Worm (Caenorhabditis elegans) whole organism, mixed stage, embryonic: ENCODE measurements around the gene fbxa-96.

ENCODE experiments used
- M03D4.4 ChIP-seq: sonication (generic microtip); optimal IDR thresholded peaks from 2 replicates; lab custom pipeline; 2017; ENCODE audit warnings: mild to moderate bottlenecking, missing genetic modification characterization, missing compliant biosample characterization
- bed-3 ChIP-seq: fragments of 200-800 bp; sonication (Bioruptor generic); optimal IDR thresholded peaks from 3 replicates; lab custom pipeline; 2018; ENCODE audit warnings: mild to moderate bottlenecking, missing genetic modification characterization, moderate library complexity, missing compliant biosample characterization
- blmp-1 ChIP-seq: fragments of 150-350 bp; optimal IDR thresholded peaks from 2 replicates; lab custom pipeline; 2014; ENCODE audit warnings: missing biosample characterization, missing genetic modification characterization
- ceh-43 ChIP-seq: fragments of 200-800 bp; sonication (Bioruptor generic); optimal IDR thresholded peaks from 2 replicates; lab custom pipeline; 2018; ENCODE audit warnings: mild to moderate bottlenecking, missing genetic modification characterization, moderate library complexity, missing compliant biosample characterization
- ceh-83 ChIP-seq: fragments of 200-800 bp; sonication (Bioruptor generic); optimal IDR thresholded peaks from 2 replicates; lab custom pipeline; 2018; ENCODE audit warnings: mild to moderate bottlenecking, missing genetic modification characterization, missing compliant biosample characterization
- ces-1 ChIP-seq: fragments of 150-350 bp; optimal IDR thresholded peaks from 2 replicates; lab custom pipeline; 2014; ENCODE audit warnings: missing biosample characterization, missing genetic modification reagents, missing genetic modification characterization
- cnd-1 ChIP-seq: fragments of 200-800 bp; sonication (Bioruptor generic); optimal IDR thresholded peaks from 2 replicates; lab custom pipeline; 2018; ENCODE audit warnings: mild to moderate bottlenecking, missing genetic modification characterization, missing compliant biosample characterization
- drap-1 ChIP-seq: fragments of 200-800 bp; sonication (Bioruptor generic); optimal IDR thresholded peaks from 3 replicates; lab custom pipeline; 2018; ENCODE audit warnings: mild to moderate bottlenecking, missing genetic modification characterization, missing compliant biosample characterization
- elt-1 ChIP-seq: sonication (generic microtip); optimal IDR thresholded peaks from 2 replicates; lab custom pipeline; 2017; ENCODE audit warnings: missing genetic modification characterization, mild to moderate bottlenecking, missing compliant biosample characterization, antibody characterized with exemption, moderate library complexity, borderline replicate concordance; ENCODE audit not compliant: insufficient read depth
- elt-3 ChIP-seq: fragments of 150-350 bp; optimal IDR thresholded peaks from 2 replicates; lab custom pipeline; 2014; ENCODE audit warnings: missing biosample characterization, missing genetic modification characterization
- flh-1 ChIP-seq: fragments of 200-800 bp; sonication (Bioruptor generic); optimal IDR thresholded peaks from 2 replicates; lab custom pipeline; 2018; ENCODE audit warnings: mild to moderate bottlenecking, missing genetic modification characterization, moderate library complexity, missing compliant biosample characterization
- ham-2 ChIP-seq: fragments of 200-800 bp; sonication (Bioruptor generic); optimal IDR thresholded peaks from 2 replicates; lab custom pipeline; 2018; ENCODE audit warnings: mild to moderate bottlenecking, missing genetic modification characterization, missing compliant biosample characterization
- hlh-1 ChIP-seq: fragments of 150-350 bp; optimal IDR thresholded peaks from 2 replicates; lab custom pipeline; 2014; ENCODE audit warnings: missing biosample characterization, missing genetic modification reagents, missing genetic modification characterization
- lin-13 ChIP-seq: fragments of 150-350 bp; optimal IDR thresholded peaks from 2 replicates; lab custom pipeline; 2014; ENCODE audit warnings: missing biosample characterization, missing genetic modification characterization
- lin-32 ChIP-seq: fragments of 200-800 bp; sonication (Bioruptor generic); optimal IDR thresholded peaks from 2 replicates; lab custom pipeline; 2018; ENCODE audit warnings: mild to moderate bottlenecking, missing genetic modification characterization, missing compliant biosample characterization
- lsy-2 ChIP-seq: fragments of 150-350 bp; optimal IDR thresholded peaks from 2 replicates; lab custom pipeline; 2014; ENCODE audit warnings: missing biosample characterization, missing genetic modification characterization
- mab-5 ChIP-seq: fragments of 150-350 bp; optimal IDR thresholded peaks from 2 replicates; lab custom pipeline; 2014; ENCODE audit warnings: missing biosample characterization, missing genetic modification characterization
- mep-1 ChIP-seq: fragments of 150-350 bp; optimal IDR thresholded peaks from 2 replicates; lab custom pipeline; 2017; ENCODE audit warnings: missing biosample characterization, missing genetic modification reagents, missing genetic modification characterization, inconsistent platforms
- mls-2 ChIP-seq: sonication (generic microtip); optimal IDR thresholded peaks from 2 replicates; lab custom pipeline; 2016; ENCODE audit warnings: mild to moderate bottlenecking, missing genetic modification characterization, moderate library complexity, missing compliant biosample characterization
- nhr-12 ChIP-seq: fragments of 150-350 bp; optimal IDR thresholded peaks from 2 replicates; lab custom pipeline; 2014; ENCODE audit warnings: missing biosample characterization, missing genetic modification characterization
- nhr-2 ChIP-seq: fragments of 150-350 bp; optimal IDR thresholded peaks from 2 replicates; lab custom pipeline; 2014; ENCODE audit warnings: missing biosample characterization, missing genetic modification characterization
- nhr-237 ChIP-seq: fragments of 150-350 bp; optimal IDR thresholded peaks from 2 replicates; lab custom pipeline; 2014; ENCODE audit warnings: missing biosample characterization, missing genetic modification characterization
- nhr-28 ChIP-seq: fragments of 150-350 bp; optimal IDR thresholded peaks from 2 replicates; lab custom pipeline; 2014; ENCODE audit warnings: missing biosample characterization, missing genetic modification characterization
- nhr-76 ChIP-seq: sonication (generic microtip); optimal IDR thresholded peaks from 2 replicates; lab custom pipeline; 2017; ENCODE audit warnings: missing biosample characterization, missing genetic modification characterization
- pha-4 ChIP-seq: fragments of 150-350 bp; optimal IDR thresholded peaks from 2 replicates; lab custom pipeline; 2018; ENCODE audit warnings: missing biosample characterization, missing genetic modification reagents, missing genetic modification characterization
- sem-2 ChIP-seq: fragments of 200-800 bp; sonication (Bioruptor generic); optimal IDR thresholded peaks from 2 replicates; lab custom pipeline; 2018; ENCODE audit warnings: mild to moderate bottlenecking, missing genetic modification characterization, missing compliant biosample characterization
- snpc-4 ChIP-seq: fragments of 150-350 bp; optimal IDR thresholded peaks from 2 replicates; lab custom pipeline; 2014; ENCODE audit warnings: missing biosample characterization, missing genetic modification characterization
- sptf-1 ChIP-seq: sonication (generic microtip); optimal IDR thresholded peaks from 2 replicates; lab custom pipeline; 2017; ENCODE audit warnings: mild to moderate bottlenecking, missing genetic modification characterization, moderate library complexity, missing compliant biosample characterization
- tbx-8 ChIP-seq: fragments of 200-800 bp; sonication (Bioruptor generic); optimal IDR thresholded peaks from 2 replicates; lab custom pipeline; 2018; ENCODE audit warnings: mild to moderate bottlenecking, missing genetic modification characterization, moderate library complexity, missing compliant biosample characterization
- unc-120 ChIP-seq: sonication (generic microtip); optimal IDR thresholded peaks from 2 replicates; lab custom pipeline; 2017; ENCODE audit warnings: missing genetic modification characterization, missing compliant biosample characterization; ENCODE audit not compliant: poor library complexity, severe bottlenecking
- unc-39 ChIP-seq: fragments of 150-350 bp; optimal IDR thresholded peaks from 2 replicates; lab custom pipeline; 2014; ENCODE audit warnings: missing biosample characterization, missing genetic modification characterization
- unc-62 ChIP-seq: fragments of 150-350 bp; optimal IDR thresholded peaks from 2 replicates; lab custom pipeline; 2014; ENCODE audit warnings: missing biosample characterization, missing genetic modification reagents, missing genetic modification characterization
- zip-8 ChIP-seq: fragments of 150-350 bp; optimal IDR thresholded peaks from 2 replicates; lab custom pipeline; 2014; ENCODE audit warnings: missing biosample characterization, missing genetic modification characterization
- ztf-11 ChIP-seq: fragments of 150-350 bp; optimal IDR thresholded peaks from 2 replicates; lab custom pipeline; 2014; ENCODE audit warnings: missing biosample characterization, missing genetic modification characterization

fbxa-96 gene

DNA sequence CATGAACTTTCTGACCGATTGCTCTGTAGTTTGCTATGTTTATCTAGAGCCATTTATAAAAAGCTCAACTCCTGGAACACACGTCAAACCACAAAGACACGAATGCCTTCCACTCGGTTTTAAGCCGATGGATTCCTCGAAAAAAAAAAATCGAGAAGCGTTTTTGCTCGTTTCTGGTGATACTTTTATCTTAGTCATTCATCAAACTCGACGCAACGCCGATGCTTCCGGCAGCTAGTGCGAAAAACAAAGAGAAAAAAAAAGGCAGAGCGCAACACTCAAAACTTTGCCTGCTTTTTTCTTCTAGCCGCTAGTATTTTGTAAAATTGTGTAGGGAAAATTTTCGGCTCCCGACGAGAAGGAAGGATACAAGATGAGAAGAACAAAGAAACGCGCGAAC lies 32.6 kb downstream of the fbxa-96 start:
- TF ChIP-seq mls-2 (tag; lab: Kevin White, UChicago) (no peak), lin-32 (GFP tag; lab: Kevin White, UChicago) (no peak), drap-1 (GFP tag; lab: Kevin White, UChicago) (no peak), pha-4 (tag; lab: Kevin White, UChicago) (no peak), hlh-1 (tag; lab: Kevin White, UChicago) (no peak), ceh-43 (GFP tag; lab: Kevin White, UChicago) (no peak), snpc-4 (tag; lab: Kevin White, UChicago) (no peak), nhr-28 (no peak), nhr-76 (tag; lab: Kevin White, UChicago) (no peak), tbx-8 (no peak), elt-1 (tag; lab: Kevin White, UChicago) (no peak), mep-1 (tag; lab: Kevin White, UChicago) (no peak), ham-2 (no peak), ces-1 (GFP tag; lab: Kevin White, UChicago) (no peak)

DNA sequence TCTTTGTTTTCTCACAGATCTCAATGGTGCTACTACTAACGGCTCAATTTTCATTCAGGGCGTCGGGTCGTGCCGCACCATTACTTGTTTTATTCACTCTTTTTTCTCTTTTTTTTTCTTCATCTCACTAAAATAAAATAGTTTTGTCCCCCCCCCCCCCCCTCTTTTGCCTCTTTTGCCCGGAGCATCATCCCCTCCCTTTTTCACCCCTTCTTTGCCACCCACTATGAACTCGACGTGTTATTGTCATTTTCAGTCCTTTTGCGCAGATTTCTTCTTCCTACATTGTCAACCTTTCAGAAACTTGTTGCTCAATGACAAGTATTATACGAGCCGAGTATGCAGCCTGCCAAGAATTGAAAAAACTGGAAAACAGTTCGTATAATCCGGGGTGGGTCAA lies 34.2 kb downstream of the fbxa-96 start, which contains the start of gene seb-3:
Gene seb-3 (plus strand): TSS at position 301 of the 400 bp plus-strand sequence.
- TF ChIP-seq blmp-1 (tag; lab: Kevin White, UChicago): no peak
- TF ChIP-seq ztf-11: no peak
- TF ChIP-seq zip-8 (tag; lab: Kevin White, UChicago): no peak
- no peak for TF ChIP-seq nhr-28
- no peak for TF ChIP-seq lin-32 (GFP tag; lab: Kevin White, UChicago)
- TF ChIP-seq tbx-8: no peak
- TF ChIP-seq nhr-12 (tag; lab: Kevin White, UChicago): no peak
- no peak for TF ChIP-seq M03D4.4 (tag; lab: Kevin White, UChicago)
- no peak for TF ChIP-seq lsy-2 (tag; lab: Kevin White, UChicago)
- no peak for TF ChIP-seq mab-5
- TF ChIP-seq hlh-1 (tag; lab: Kevin White, UChicago): no peak
- TF ChIP-seq elt-1 (tag; lab: Kevin White, UChicago): no peak
- no peak for TF ChIP-seq snpc-4 (tag; lab: Kevin White, UChicago)
- no peak for TF ChIP-seq elt-3
- no peak for TF ChIP-seq ceh-43 (GFP tag; lab: Kevin White, UChicago)
- no peak for TF ChIP-seq mep-1 (tag; lab: Kevin White, UChicago)
- no peak for TF ChIP-seq sem-2 (GFP tag; lab: Kevin White, UChicago)
- no peak for TF ChIP-seq cnd-1
- TF ChIP-seq ceh-83 (GFP tag; lab: Kevin White, UChicago): no peak
- no peak for TF ChIP-seq unc-120 (tag; lab: Kevin White, UChicago)

DNA sequence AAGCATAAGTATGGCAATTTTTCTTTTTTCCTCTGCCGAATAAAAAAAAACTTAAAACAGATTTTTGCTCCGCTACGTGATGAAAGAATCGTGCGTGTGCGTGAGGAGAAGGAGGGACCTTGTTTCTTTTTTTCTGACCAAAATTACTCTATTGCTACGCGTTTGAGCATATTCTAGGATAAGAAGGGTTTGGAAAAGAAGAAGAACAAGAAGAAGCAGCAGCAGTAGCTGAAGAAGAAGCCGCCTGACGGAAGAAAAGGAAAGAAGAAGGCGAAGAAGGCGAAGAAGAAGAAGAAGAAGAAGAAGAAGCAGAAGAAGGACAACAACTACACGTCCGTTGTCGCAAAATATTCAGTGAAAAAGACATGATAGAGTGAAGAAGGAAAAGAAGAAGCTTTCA lies 44.1 kb downstream of the fbxa-96 start:
- TF ChIP-seq flh-1 (GFP tag; lab: Kevin White, UChicago): no peak
- TF ChIP-seq lsy-2 (tag; lab: Kevin White, UChicago): no peak
- no peak for TF ChIP-seq hlh-1 (tag; lab: Kevin White, UChicago)
- TF ChIP-seq unc-39: no peak
- TF ChIP-seq sptf-1 (tag; lab: Kevin White, UChicago): peak; percentile 7
- TF ChIP-seq zip-8 (tag; lab: Kevin White, UChicago): no peak
- TF ChIP-seq mab-5: no peak
- no peak for TF ChIP-seq mep-1 (tag; lab: Kevin White, UChicago)

DNA sequence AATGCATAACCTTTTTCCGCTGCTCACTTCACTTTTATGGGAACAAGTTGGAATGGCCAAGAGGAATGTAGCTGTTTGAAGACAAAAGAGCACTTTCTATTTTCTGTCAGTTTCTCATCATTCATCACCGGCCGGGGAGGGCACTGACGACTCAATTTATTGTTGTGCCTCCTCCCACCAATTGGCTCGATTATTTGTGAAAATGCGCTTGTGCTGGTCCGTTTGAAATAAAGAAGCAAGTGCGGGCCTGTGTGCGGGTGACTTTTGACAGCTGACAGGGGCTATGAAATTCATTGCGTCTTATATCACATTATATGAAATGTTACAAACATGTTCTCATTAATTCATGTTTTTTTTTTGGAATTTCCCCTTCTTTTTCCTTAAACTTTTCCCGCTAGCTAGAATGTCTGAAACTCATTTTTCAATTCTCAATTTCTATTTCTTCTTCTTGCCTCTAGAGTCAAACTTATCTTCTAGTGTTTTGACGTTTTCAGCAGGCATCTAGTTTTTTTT lies 46.2 kb downstream of the fbxa-96 start:
- TF ChIP-seq unc-120 (tag; lab: Kevin White, UChicago): peak; percentile 72
- peak; percentile 95 for TF ChIP-seq hlh-1 (tag; lab: Kevin White, UChicago)
- TF ChIP-seq unc-62 (GFP tag; lab: Kevin White, UChicago): peak; percentile 77
- no peak for TF ChIP-seq unc-39
- TF ChIP-seq elt-3: no peak
- TF ChIP-seq lin-13 (tag; lab: Kevin White, UChicago): no peak
- TF ChIP-seq nhr-237: no peak
- TF ChIP-seq snpc-4 (tag; lab: Kevin White, UChicago): no peak
- TF ChIP-seq bed-3 (GFP tag; lab: Kevin White, UChicago): no peak
- TF ChIP-seq pha-4 (tag; lab: Kevin White, UChicago): no peak
- no peak for TF ChIP-seq nhr-2 (tag; lab: Kevin White, UChicago)
- no peak for TF ChIP-seq cnd-1
